Fruit fly (Drosophila melanogaster): ENCODE results near the gene CG17224.

DNA sequence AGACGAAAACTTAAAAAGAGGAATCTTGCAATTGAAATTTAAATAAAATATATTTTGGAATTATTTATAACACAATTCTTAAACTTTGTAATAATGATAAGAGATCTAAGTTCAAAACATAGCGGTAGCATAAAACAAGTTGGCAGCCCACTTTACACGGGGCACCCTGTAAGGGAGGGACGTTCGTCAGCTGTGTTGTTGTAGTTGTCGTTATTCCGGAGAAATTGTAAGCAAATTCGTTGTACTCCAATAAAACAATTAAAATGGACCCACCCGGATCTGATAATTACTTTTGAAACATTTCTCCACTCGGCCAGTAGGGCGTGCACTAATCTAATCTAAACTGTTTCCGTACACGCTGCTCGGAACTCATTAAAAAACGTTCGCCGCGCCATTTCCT is 12.2 kb upstream of the CG17224 start, which contains the start of gene GABPI:
- TF ChIP-seq CG6854 (GFP tag; optimal IDR thresholded peaks at IDR 0.05): no peak
- TF ChIP-seq CG9139 (GFP tag; optimal IDR thresholded peaks at IDR 0.05): no peak
- no peak for TF ChIP-seq svp (GFP tag)
- no peak for TF ChIP-seq eg (GFP tag; IDR thresholded peaks at IDR 0.05)
- no peak for TF ChIP-seq Hr4 (GFP tag; optimal IDR thresholded peaks at IDR 0.05)
- no peak for TF ChIP-seq CG8119 (GFP tag; IDR thresholded peaks at IDR 0.05)
- TF ChIP-seq OdsH (GFP tag; optimal IDR thresholded peaks at IDR 0.05): no peak
- TF ChIP-seq Eip78C (GFP tag): no peak
- no peak for TF ChIP-seq acj6 (GFP tag; optimal IDR thresholded peaks at IDR 0.05)
- no peak for TF ChIP-seq ss (GFP tag; optimal IDR thresholded peaks at IDR 0.05)
- TF ChIP-seq Blimp-1 (GFP tag; optimal IDR thresholded peaks at IDR 0.05): no peak
- TF ChIP-seq CG31627 (GFP tag; optimal IDR thresholded peaks at IDR 0.05): no peak

All from whole organism, prepupa.